Worm (Caenorhabditis elegans) whole organism, midembryonic: ENCODE results near the gene nca-2.

Experiments
- tab-1 ChIP-seq: fragments of 200-800 bp; sonication (Bioruptor generic); IDR thresholded peaks from 2 replicates; pipeline ENCODE4 v1.3.6; 2022; ENCODE audit warnings: missing genetic modification characterization, missing compliant biosample characterization
- ztf-29 ChIP-seq: fragments of 200-800 bp; sonication (Bioruptor generic); IDR thresholded peaks from 2 replicates; pipeline ENCODE4 v1.3.6; 2022; ENCODE audit warnings: missing genetic modification reagents, missing genetic modification characterization, missing compliant biosample characterization

- no peak for TF ChIP-seq ztf-29 (GFP tag; lab: Robert Waterston, UW)
- no peak for TF ChIP-seq tab-1 (GFP tag; lab: Robert Waterston, UW)
These were observed 57.6 kb downstream of the nca-2 start, which contains the start of gene R144.13 for ce11 chrIII:5022964-5023363.
